Fruit fly (Drosophila melanogaster): Measurements from ENCODE around the gene mRpS34.
A peak's percentile ranks its signal among the peaks of the same experiment; 100 is the strongest.

The mRpS34 gene

dm6 chr3L:16328207-16328891, 19.5 kb upstream of the mRpS34 start, which contains the start of gene CG13058 (continued):
- TF ChIP-seq gem (tag; optimal IDR thresholded peaks at IDR 0.05) (peak; percentile 80), Mad (GFP tag; optimal IDR thresholded peaks at IDR 0.05) (peak; percentile 22), nerfin-1 (tag; optimal IDR thresholded peaks at IDR 0.05) (no peak), CG9609 (GFP tag; optimal IDR thresholded peaks at IDR 0.05) (peak; percentile 61), CG12219 (GFP tag; optimal IDR thresholded peaks at IDR 0.05) (peak; percentile 74), Gug (GFP tag; IDR thresholded peaks at IDR 0.05) (no peak), CG8924 (tag; optimal IDR thresholded peaks at IDR 0.05) (peak; percentile 70), phol (tag; optimal IDR thresholded peaks at IDR 0.05) (no peak), fu2 (GFP tag; optimal IDR thresholded peaks at IDR 0.05) (peak; percentile 47), CG16863 (GFP tag; optimal IDR thresholded peaks at IDR 0.05) (peak; percentile 70), CG17186 (GFP tag; optimal IDR thresholded peaks at IDR 0.05) (no peak), CG1832 (GFP tag; optimal IDR thresholded peaks at IDR 0.05) (no peak), CG10274 (GFP tag; optimal IDR thresholded peaks at IDR 0.05) (peak; percentile 5), Elba2 (GFP tag; optimal IDR thresholded peaks at IDR 0.05) (no peak), gce (GFP tag; IDR thresholded peaks at IDR 0.05) (no peak), Optix (GFP tag; IDR thresholded peaks at IDR 0.05) (peak; percentile 55; the same call in 1 of the 3 replicates), D (optimal IDR thresholded peaks at IDR 0.05) (no peak), D (GFP tag; optimal IDR thresholded peaks at IDR 0.05) (no peak), gsb-n (tag; optimal IDR thresholded peaks at IDR 0.05) (no peak), CG14014 (GFP tag; IDR thresholded peaks at IDR 0.05) (peak; percentile 82), CG8944 (GFP tag; optimal IDR thresholded peaks at IDR 0.05) (peak; percentile 36), her (GFP tag; optimal IDR thresholded peaks at IDR 0.05) (peak; percentile 2), CG34422 (GFP tag; IDR thresholded peaks at IDR 0.05) (0 out of 3 replicates have a peak, but pooled peaks have one; percentile 10), Drgx (GFP tag; IDR thresholded peaks at IDR 0.05) (peak; percentile 65), CG10543 (GFP tag; optimal IDR thresholded peaks at IDR 0.05) (peak; percentile 31), ind (GFP tag; optimal IDR thresholded peaks at IDR 0.05) (peak; percentile 50), Adf1 (GFP tag; IDR thresholded peaks at IDR 0.05) (peak; percentile 46), Xrp1 (GFP tag; IDR thresholded peaks at IDR 0.05) (no peak; the same call in 1 of the 2 replicates), MBD-R2 (GFP tag; IDR thresholded peaks at IDR 0.05) (peak; percentile 48), Sox102F (GFP tag; optimal IDR thresholded peaks at IDR 0.05) (peak; percentile 75), CG9876 (GFP tag; optimal IDR thresholded peaks at IDR 0.05) (no peak), CG7372 (GFP tag; IDR thresholded peaks at IDR 0.05) (no peak), CG15479 (GFP tag; optimal IDR thresholded peaks at IDR 0.05) (no peak), NFAT (GFP tag; IDR thresholded peaks at IDR 0.05) (no peak), Hr39 (optimal IDR thresholded peaks at IDR 0.05) (no peak), CG30431 (GFP tag; optimal IDR thresholded peaks at IDR 0.05) (peak; percentile 27), Abd-B (GFP tag; optimal IDR thresholded peaks at IDR 0.05) (peak; percentile 18), CG17359 (tag; optimal IDR thresholded peaks at IDR 0.05) (peak; percentile 53), CG2120 (GFP tag; optimal IDR thresholded peaks at IDR 0.05) (peak; percentile 77), pros (GFP tag; optimal IDR thresholded peaks at IDR 0.05) (no peak), psq (GFP tag; optimal IDR thresholded peaks at IDR 0.05) (no peak), tio (GFP tag; optimal IDR thresholded peaks at IDR 0.05) (peak; percentile 2), CG12942 (GFP tag; optimal IDR thresholded peaks at IDR 0.05) (peak; percentile 45), Rfx (GFP tag; IDR thresholded peaks at IDR 0.05) (0 out of 2 replicates have a peak, but pooled peaks have one; percentile 31), maf-S (GFP tag; optimal IDR thresholded peaks at IDR 0.05) (peak; percentile 16), CG12659 (GFP tag; optimal IDR thresholded peaks at IDR 0.05) (peak; percentile 70), CG14441 (GFP tag; IDR thresholded peaks at IDR 0.05) (0 out of 2 replicates have a peak, but pooled peaks have one; percentile 41), CG9727 (GFP tag; optimal IDR thresholded peaks at IDR 0.05) (peak; percentile 38), CG11695 (GFP tag; IDR thresholded peaks at IDR 0.05) (peak; percentile 67), ato (GFP tag; IDR thresholded peaks at IDR 0.05; ENCODE audit: partially characterized antibody) (no peak), CG31224 (GFP tag; IDR thresholded peaks at IDR 0.05) (no peak)
